Fruit fly (Drosophila melanogaster): Measurements from ENCODE around the gene side-VII.

The side-VII gene

dm6 chr3R:9705008-9705628 is 34.7 kb downstream of the side-VII start, which contains the start of gene Unc-115a (continued):
- TF ChIP-seq Rfx (GFP tag; IDR thresholded peaks at IDR 0.05) (no peak), trh (GFP tag; optimal IDR thresholded peaks at IDR 0.05) (no peak), prd (optimal IDR thresholded peaks at IDR 0.05) (no peak), prd (GFP tag; IDR thresholded peaks at IDR 0.05) (no peak), tx (GFP tag; optimal IDR thresholded peaks at IDR 0.05) (peak; percentile 12), az2 (GFP tag; optimal IDR thresholded peaks at IDR 0.05) (no peak), fd96Cb (tag; optimal IDR thresholded peaks at IDR 0.05) (no peak), Opbp (GFP tag; IDR thresholded peaks at IDR 0.05; ENCODE audit: partially characterized antibody) (no peak), Hand (GFP tag; optimal IDR thresholded peaks at IDR 0.05) (peak; percentile 28), Ets65A (GFP tag) (peak; percentile 90), dpn (GFP tag; optimal IDR thresholded peaks at IDR 0.05) (peak; percentile 36 to 47), cad (GFP tag; optimal IDR thresholded peaks at IDR 0.05) (no peak), CG34224 (GFP tag; IDR thresholded peaks at IDR 0.05; ENCODE audit: partially characterized antibody) (no peak), Hsf (GFP tag; optimal IDR thresholded peaks at IDR 0.05) (peak; percentile 51), dan (GFP tag; IDR thresholded peaks at IDR 0.05) (no peak), CG6765 (GFP tag; optimal IDR thresholded peaks at IDR 0.05) (peak; percentile 19), CG15696 (tag; optimal IDR thresholded peaks at IDR 0.05) (no peak), onecut (GFP tag; IDR thresholded peaks at IDR 0.05) (peak; percentile 35; the same call in 1 of the 2 replicates), pum (GFP tag; optimal IDR thresholded peaks at IDR 0.05) (peak; percentile 6), tap (tag; optimal IDR thresholded peaks at IDR 0.05) (no peak), CG8281 (tag; optimal IDR thresholded peaks at IDR 0.05) (no peak), sd (tag; optimal IDR thresholded peaks at IDR 0.05) (peak; percentile 49), chn (GFP tag; optimal IDR thresholded peaks at IDR 0.05) (peak; percentile 68), knrl (GFP tag; IDR thresholded peaks at IDR 0.05; ENCODE audit: partially characterized antibody) (no peak), Camta (GFP tag; optimal IDR thresholded peaks at IDR 0.05) (peak; percentile 34), Aef1 (GFP tag; IDR thresholded peaks at IDR 0.05) (no peak), sim (GFP tag; IDR thresholded peaks at IDR 0.05) (no peak), CG11504 (tag; optimal IDR thresholded peaks at IDR 0.05) (no peak), Gug (GFP tag; IDR thresholded peaks at IDR 0.05) (peak; percentile 45; the same call in 2 of the 4 replicates), CG9727 (GFP tag; optimal IDR thresholded peaks at IDR 0.05) (peak; percentile 52), mld (GFP tag; IDR thresholded peaks at IDR 0.05; ENCODE audit: partially characterized antibody) (no peak), jing (GFP tag; optimal IDR thresholded peaks at IDR 0.05) (no peak), CG6654 (GFP tag; optimal IDR thresholded peaks at IDR 0.05) (no peak), CG30431 (GFP tag; optimal IDR thresholded peaks at IDR 0.05) (no peak), CG4730 (GFP tag; IDR thresholded peaks at IDR 0.05) (no peak), CG17359 (tag; optimal IDR thresholded peaks at IDR 0.05) (peak; percentile 57), Lhr (GFP tag; optimal IDR thresholded peaks at IDR 0.05) (peak; percentile 92), Lpt (GFP tag; optimal IDR thresholded peaks at IDR 0.05) (no peak), CG13287 (GFP tag; IDR thresholded peaks at IDR 0.05; ENCODE audit: partially characterized antibody) (no peak), bigmax (GFP tag; optimal IDR thresholded peaks at IDR 0.05) (peak; percentile 86), CG12155 (GFP tag; optimal IDR thresholded peaks at IDR 0.05) (peak; percentile 35), NK7.1 (GFP tag; optimal IDR thresholded peaks at IDR 0.05) (peak; percentile 10), ttk (GFP tag; IDR thresholded peaks at IDR 0.05) (no peak), pan (optimal IDR thresholded peaks at IDR 0.05) (no peak), pan (GFP tag; optimal IDR thresholded peaks at IDR 0.05 in 1 of 2, IDR thresholded peaks at IDR 0.05 in 1 of 2) (no peak), jigr1 (GFP tag; IDR thresholded peaks at IDR 0.05) (no peak), CG17186 (GFP tag; optimal IDR thresholded peaks at IDR 0.05) (peak; percentile 2), pfk (GFP tag; optimal IDR thresholded peaks at IDR 0.05) (no peak), CG2712 (tag; optimal IDR thresholded peaks at IDR 0.05) (peak; percentile 73), CG18764 (GFP tag; optimal IDR thresholded peaks at IDR 0.05) (peak; percentile 20), CG11093 (GFP tag; IDR thresholded peaks at IDR 0.05) (0 out of 3 replicates have a peak, but pooled peaks have one; percentile 12)

Data from whole organism, embryonic.